Fruit fly (Drosophila melanogaster) whole organism, embryonic: Measurements from ENCODE around the gene CG1231.

Source experiments
- BtbVII ChIP-seq: fragments of 200-800 bp; sonication (Bioruptor generic); optimal IDR thresholded peaks from 3 replicates; lab custom pipeline; 2017; ENCODE audit warnings: missing biosample characterization, mild to moderate bottlenecking, missing genetic modification characterization
- CG10431 ChIP-seq: fragments of 200-800 bp; sonication (Bioruptor generic); optimal IDR thresholded peaks from 3 replicates; lab custom pipeline; 2018; ENCODE audit warnings: missing biosample characterization, mild to moderate bottlenecking, missing genetic modification characterization
- CG12769 ChIP-seq: fragments of 200-800 bp; sonication (Bioruptor generic); optimal IDR thresholded peaks from 2 replicates; lab custom pipeline; 2019; ENCODE audit warnings: missing biosample characterization, mild to moderate bottlenecking, missing genetic modification characterization, moderate library complexity
- CG14441 ChIP-seq: fragments of 200-800 bp; sonication (Bioruptor generic); IDR thresholded peaks from 2 replicates; pipeline ENCODE4 v1.3.6; 2022; ENCODE audit warnings: missing biosample characterization, missing genetic modification characterization
- CG14710 ChIP-seq: fragments of 200-800 bp; sonication (Bioruptor generic); optimal IDR thresholded peaks from 3 replicates; lab custom pipeline; 2019; ENCODE audit warnings: missing biosample characterization, mild to moderate bottlenecking, missing genetic modification characterization, moderate library complexity
- CG17385 ChIP-seq: fragments of 200-800 bp; sonication (Bioruptor generic); optimal IDR thresholded peaks from 3 replicates; lab custom pipeline; 2018; ENCODE audit warnings: missing biosample characterization, mild to moderate bottlenecking, missing genetic modification characterization
- CG1792 ChIP-seq: fragments of 200-800 bp; sonication (Bioruptor generic); optimal IDR thresholded peaks from 2 replicates; lab custom pipeline; 2016; ENCODE audit warnings: missing biosample characterization, missing genetic modification characterization
- CG32767 ChIP-seq: fragments of 200-800 bp; sonication (Bioruptor generic); IDR thresholded peaks from 2 replicates; pipeline ENCODE4 v1.3.6; 2022; ENCODE audit warnings: missing biosample characterization, missing genetic modification characterization
- CG34224 ChIP-seq: fragments of 200-800 bp; sonication (Bioruptor generic); IDR thresholded peaks from 3 replicates; pipeline ENCODE4 v1.3.6; 2022; ENCODE audit warnings: missing biosample characterization, missing genetic modification characterization; ENCODE audit not compliant: partially characterized antibody
- CG34422 ChIP-seq: fragments of 200-800 bp; sonication (Bioruptor generic); IDR thresholded peaks from 3 replicates; pipeline ENCODE4 v1.3.6; 2022; ENCODE audit warnings: missing biosample characterization, missing genetic modification characterization
- CG4282 ChIP-seq: fragments of 200-800 bp; sonication (Bioruptor generic); optimal IDR thresholded peaks from 2 replicates; lab custom pipeline; 2016; ENCODE audit warnings: missing biosample characterization, missing genetic modification characterization
- CG8478 ChIP-seq: fragments of >200 bp; optimal IDR thresholded peaks from 2 replicates; lab custom pipeline; 2018
- CG9932 ChIP-seq: fragments of 200-800 bp; sonication (Bioruptor generic); IDR thresholded peaks from 2 replicates; pipeline ENCODE4 v1.3.6; 2022; ENCODE audit warnings: missing biosample characterization, missing genetic modification characterization
- Dad ChIP-seq: fragments of 200-800 bp; sonication (Bioruptor generic); optimal IDR thresholded peaks from 3 replicates; lab custom pipeline; 2016; ENCODE audit warnings: missing biosample characterization, missing genetic modification characterization
- Deaf1 ChIP-seq: fragments of 200-800 bp; optimal IDR thresholded peaks from 3 replicates; lab custom pipeline; 2019; ENCODE audit warnings: missing biosample characterization, mild to moderate bottlenecking, missing genetic modification characterization, moderate library complexity
- Dp ChIP-seq: fragments of 200-800 bp; sonication (Bioruptor generic); optimal IDR thresholded peaks from 2 replicates; lab custom pipeline; 2018; ENCODE audit warnings: missing biosample characterization, mild to moderate bottlenecking, missing genetic modification characterization, moderate library complexity
- Jarid2 ChIP-seq: fragments of 200-800 bp; sonication (Bioruptor generic); optimal IDR thresholded peaks from 3 replicates; lab custom pipeline; 2017; ENCODE audit warnings: mild to moderate bottlenecking, missing biosample characterization, missing genetic modification reagents, missing genetic modification characterization
- Lhr ChIP-seq: fragments of 200-800 bp; sonication (Bioruptor generic); optimal IDR thresholded peaks from 3 replicates; lab custom pipeline; 2017; ENCODE audit warnings: mild to moderate bottlenecking, missing biosample characterization, missing genetic modification reagents, missing genetic modification characterization
- MBD-R2 ChIP-seq: fragments of 200-800 bp; sonication (Bioruptor generic); IDR thresholded peaks from 2 replicates; pipeline ENCODE4 v1.3.6; 2022; ENCODE audit warnings: missing biosample characterization, missing genetic modification characterization
- MTF-1 ChIP-seq: fragments of 200-800 bp; sonication (Bioruptor generic); optimal IDR thresholded peaks from 2 replicates; lab custom pipeline; 2018; ENCODE audit warnings: missing biosample characterization, mild to moderate bottlenecking, missing genetic modification characterization, borderline replicate concordance
- Oaz ChIP-seq: fragments of 200-800 bp; sonication (Bioruptor generic); IDR thresholded peaks from 2 replicates; pipeline ENCODE4 v1.3.6; 2022; ENCODE audit warnings: missing biosample characterization, missing genetic modification characterization
- Sox100B ChIP-seq: fragments of 200-800 bp; sonication (Bioruptor generic); optimal IDR thresholded peaks from 3 replicates; lab custom pipeline; 2018; ENCODE audit warnings: missing biosample characterization, mild to moderate bottlenecking, missing genetic modification characterization
- bigmax ChIP-seq: fragments of 200-800 bp; sonication (Bioruptor generic); optimal IDR thresholded peaks from 2 replicates; lab custom pipeline; 2018; ENCODE audit warnings: missing biosample characterization, mild to moderate bottlenecking, missing genetic modification characterization
- caup ChIP-seq: fragments of 200-800 bp; sonication (Bioruptor generic); optimal IDR thresholded peaks from 3 replicates; lab custom pipeline; 2017; ENCODE audit warnings: missing biosample characterization, mild to moderate bottlenecking, missing genetic modification characterization, moderate library complexity; ENCODE audit not compliant: severe bottlenecking
- corto ChIP-seq: fragments of 200-800 bp; sonication (Bioruptor generic); optimal IDR thresholded peaks from 2 replicates; lab custom pipeline; 2016; ENCODE audit warnings: missing biosample characterization, mild to moderate bottlenecking, missing genetic modification characterization, moderate library complexity
- crp ChIP-seq, 2 experiments: fragments of 200-800 bp; sonication (Bioruptor generic); optimal IDR thresholded peaks; 2 replicates in 1 of 2; 3 replicates in 1 of 2; lab custom pipeline; 2017; ENCODE audit warnings: missing biosample characterization in 2 of 2, missing genetic modification characterization in 2 of 2, mild to moderate bottlenecking in 1 of 2, moderate library complexity in 1 of 2
- dm ChIP-seq: fragments of 200-800 bp; sonication (Bioruptor generic); optimal IDR thresholded peaks from 3 replicates; lab custom pipeline; 2016; ENCODE audit warnings: missing biosample characterization, missing genetic modification characterization
- gce ChIP-seq: fragments of 200-800 bp; sonication (Bioruptor generic); IDR thresholded peaks from 3 replicates; pipeline ENCODE4 v1.3.6; 2022; ENCODE audit warnings: missing biosample characterization, missing genetic modification characterization
- jumu ChIP-seq: fragments of 200-800 bp; sonication (Bioruptor generic); optimal IDR thresholded peaks from 3 replicates; lab custom pipeline; 2016; ENCODE audit warnings: missing biosample characterization, missing genetic modification characterization
- mirr ChIP-seq: fragments of 200-800 bp; sonication (Bioruptor generic); optimal IDR thresholded peaks from 3 replicates; lab custom pipeline; 2018; ENCODE audit warnings: missing biosample characterization, mild to moderate bottlenecking, missing genetic modification characterization
- nmo ChIP-seq: fragments of 200-800 bp; sonication (Bioruptor generic); optimal IDR thresholded peaks from 2 replicates; lab custom pipeline; 2018; ENCODE audit warnings: missing biosample characterization, mild to moderate bottlenecking, missing genetic modification characterization, moderate library complexity
- p53 ChIP-seq: fragments of 200-800 bp; sonication (Bioruptor generic); optimal IDR thresholded peaks from 2 replicates; lab custom pipeline; 2016; ENCODE audit warnings: missing biosample characterization, missing genetic modification characterization
- row ChIP-seq: fragments of 200-800 bp; sonication (Bioruptor generic); IDR thresholded peaks from 3 replicates; pipeline ENCODE4 v1.3.6; 2022; ENCODE audit warnings: missing biosample characterization, missing genetic modification characterization
- seq ChIP-seq: fragments of 200-800 bp; sonication (Bioruptor generic); IDR thresholded peaks from 2 replicates; pipeline ENCODE4 v1.3.6; 2022; ENCODE audit warnings: missing biosample characterization, missing genetic modification characterization
- sisA ChIP-seq: fragments of 200-800 bp; sonication (Bioruptor generic); IDR thresholded peaks from 2 replicates; pipeline ENCODE4 v1.3.6; 2022; ENCODE audit warnings: missing biosample characterization, missing genetic modification characterization
- slbo ChIP-seq: fragments of 200-800 bp; sonication (Bioruptor generic); IDR thresholded peaks from 2 replicates; pipeline ENCODE4 v1.3.6; 2022; ENCODE audit warnings: missing biosample characterization, missing genetic modification characterization
- sna ChIP-seq: fragments of 200-800 bp; sonication (Bioruptor generic); IDR thresholded peaks from 2 replicates; pipeline ENCODE4 v1.3.6; 2022; ENCODE audit warnings: missing biosample characterization, missing genetic modification characterization; ENCODE audit not compliant: partially characterized antibody
- stc ChIP-seq: fragments of 200-800 bp; sonication (Bioruptor generic); IDR thresholded peaks from 2 replicates; pipeline ENCODE4 v1.3.6; 2022; ENCODE audit warnings: missing biosample characterization, missing genetic modification characterization
- sug ChIP-seq: fragments of 200-800 bp; optimal IDR thresholded peaks from 2 replicates; lab custom pipeline; 2019; ENCODE audit warnings: missing biosample characterization, mild to moderate bottlenecking, missing genetic modification characterization, moderate library complexity
- trh ChIP-seq: fragments of 200-800 bp; sonication (Bioruptor generic); optimal IDR thresholded peaks from 2 replicates; lab custom pipeline; 2016; ENCODE audit warnings: missing biosample characterization, missing genetic modification characterization
- vnd ChIP-seq: fragments of 200-800 bp; sonication (Bioruptor generic); IDR thresholded peaks from 3 replicates; pipeline ENCODE4 v1.3.6; 2022; ENCODE audit warnings: missing biosample characterization, missing genetic modification characterization; ENCODE audit not compliant: partially characterized antibody
- vvl ChIP-seq: fragments of 200-800 bp; sonication (Bioruptor generic); IDR thresholded peaks from 2 replicates; pipeline ENCODE4 v1.3.6; 2022; ENCODE audit warnings: missing biosample characterization, missing genetic modification characterization

The CG1231 gene

dm6 chr3L:331842-332802 lies 24.1 kb upstream of the CG1231 start, which contains the start of gene mthl9 (continued):
- TF ChIP-seq caup (GFP tag; lab: Kevin White, UChicago) (peak; percentile 54), mirr (GFP tag; lab: Kevin White, UChicago) (peak; percentile 82), seq (GFP tag; lab: Robert Waterston, UW) (0 out of 2 replicates have a peak, but pooled peaks have one; percentile 19), gce (GFP tag; lab: Robert Waterston, UW) (peak; percentile 38; the same call in 1 of the 3 replicates), CG4282 (GFP tag; lab: Kevin White, UChicago) (no peak), sisA (GFP tag; lab: Robert Waterston, UW) (no peak), sug (tag; lab: Kevin White, UChicago) (peak; percentile 90), trh (GFP tag; lab: Kevin White, UChicago) (no peak), CG14441 (peak; percentile 41; the same call in 1 of the 2 replicates), CG8478 (no peak), CG34224 (0 out of 3 replicates have a peak, but pooled peaks have one; percentile 52), dm (GFP tag; lab: Kevin White, UChicago) (no peak), slbo (GFP tag; lab: Robert Waterston, UW) (peak; percentile 36; the same call in 1 of the 2 replicates), CG12769 (tag; lab: Kevin White, UChicago) (peak; percentile 94), nmo (GFP tag; lab: Kevin White, UChicago) (no peak), MBD-R2 (peak; percentile 7; the same call in 1 of the 2 replicates), CG9932 (peak; percentile 30; the same call in 1 of the 2 replicates), p53 (GFP tag; lab: Kevin White, UChicago) (no peak), Oaz (no peak), Lhr (GFP tag; lab: Kevin White, UChicago) (no peak), Sox100B (no peak), Jarid2 (GFP tag; lab: Kevin White, UChicago) (peak; percentile 60), BtbVII (GFP tag; lab: Kevin White, UChicago) (peak; percentile 57), CG10431 (no peak), CG32767 (GFP tag; lab: Robert Waterston, UW) (no peak), corto (GFP tag; lab: Kevin White, UChicago) (peak; percentile 10), crp (GFP tag; optimal IDR thresholded peaks at IDR 0.05; lab: Kevin White, UChicago) (peak in 1 of 2 experiments; percentile 35), CG1792 (GFP tag; lab: Kevin White, UChicago) (no peak), bigmax (GFP tag; lab: Kevin White, UChicago) (no peak), MTF-1 (GFP tag; lab: Kevin White, UChicago) (peak; percentile 6), jumu (GFP tag; lab: Kevin White, UChicago) (no peak), CG17385 (peak; percentile 17), Deaf1 (peak; percentile 53), CG34422 (peak; percentile 56; the same call in 1 of the 3 replicates), row (GFP tag; lab: Robert Waterston, UW) (0 out of 3 replicates have a peak, but pooled peaks have one; percentile 37), Dp (GFP tag; lab: Kevin White, UChicago) (peak; percentile 38), vvl (GFP tag; lab: Robert Waterston, UW) (peak; percentile 56), sna (0 out of 2 replicates have a peak, but pooled peaks have one; percentile 35), Dad (GFP tag; lab: Kevin White, UChicago) (no peak), vnd (GFP tag; lab: Robert Waterston, UW) (0 out of 3 replicates have a peak, but pooled peaks have one; percentile 26), CG14710 (tag; lab: Kevin White, UChicago) (peak; percentile 0), stc (peak; percentile 43; the same call in 1 of the 2 replicates)
